Fruit fly (Drosophila melanogaster): ENCODE data around the gene Pus10.

The Pus10 gene

DNA sequence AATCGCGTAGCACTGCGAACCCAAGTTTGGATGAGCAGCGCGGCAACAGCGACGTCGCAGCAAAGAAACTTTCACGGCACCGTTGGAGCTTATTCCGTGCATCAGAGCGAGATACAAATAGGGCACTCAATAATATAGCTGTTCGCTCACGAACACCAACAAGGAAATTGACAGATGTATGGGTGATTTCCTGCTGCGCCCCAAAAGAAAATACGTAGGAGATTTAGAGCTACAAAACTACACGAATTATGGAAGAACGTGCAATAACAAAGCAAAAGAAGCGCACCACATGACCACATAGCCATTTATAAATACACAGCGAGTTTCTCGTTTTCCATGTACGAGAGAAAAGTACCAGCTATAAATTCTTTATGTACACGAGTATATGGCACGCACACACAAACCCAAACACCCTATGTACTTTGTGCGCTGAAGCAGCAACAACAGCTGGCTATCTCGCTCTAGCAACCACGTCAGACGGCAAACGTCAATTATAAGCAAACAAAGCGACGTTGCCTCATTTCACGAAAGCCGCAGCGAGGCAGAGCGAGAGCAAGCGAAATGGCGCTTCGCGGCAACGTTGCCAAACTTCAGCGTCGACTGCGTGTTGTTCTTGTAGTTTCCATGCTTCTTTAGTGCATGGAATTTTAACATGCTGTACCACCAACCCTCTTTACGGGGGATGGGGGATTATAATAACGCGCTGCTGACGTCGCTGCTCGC is 6.5 kb upstream of the Pus10 start:
- peak; percentile 22 for TF ChIP-seq OdsH (GFP tag; optimal IDR thresholded peaks at IDR 0.05)
- TF ChIP-seq CG9705 (GFP tag; optimal IDR thresholded peaks at IDR 0.05) = no peak
- TF ChIP-seq ey (GFP tag; optimal IDR thresholded peaks at IDR 0.05) = no peak
- peak; percentile 28 for TF ChIP-seq sv (GFP tag; optimal IDR thresholded peaks at IDR 0.05)
- peak in 1 of 2 experiments; percentile 50 for TF ChIP-seq dl (GFP tag; optimal IDR thresholded peaks at IDR 0.05; ENCODE audit: insufficient read depth in 1 of 2, partially characterized antibody in 2 of 2)
- TF ChIP-seq sage (GFP tag; optimal IDR thresholded peaks at IDR 0.05) = peak; percentile 67
- TF ChIP-seq N (GFP tag; optimal IDR thresholded peaks at IDR 0.05) = peak; percentile 86
- peak; percentile 87 for TF ChIP-seq brk (GFP tag; optimal IDR thresholded peaks at IDR 0.05)
- TF ChIP-seq Mio (GFP tag; optimal IDR thresholded peaks at IDR 0.05) = no peak
- no peak for TF ChIP-seq pan (optimal IDR thresholded peaks at IDR 0.05)
- peak; percentile 48 for TF ChIP-seq Rel (GFP tag; optimal IDR thresholded peaks at IDR 0.05)
- peak; percentile 71 for TF ChIP-seq Rel (tag; optimal IDR thresholded peaks at IDR 0.05)
- TF ChIP-seq lola (GFP tag; optimal IDR thresholded peaks at IDR 0.05) = no peak
- TF ChIP-seq CG32264 (GFP tag; optimal IDR thresholded peaks at IDR 0.05) = peak; percentile 51
- TF ChIP-seq psq (GFP tag; optimal IDR thresholded peaks at IDR 0.05) = peak; percentile 54
- peak; percentile 68 for TF ChIP-seq Dif (GFP tag; optimal IDR thresholded peaks at IDR 0.05; ENCODE audit: partially characterized antibody)
- TF ChIP-seq CrebA (GFP tag; optimal IDR thresholded peaks at IDR 0.05; ENCODE audit: borderline replicate concordance) = peak; percentile 90
- TF ChIP-seq Hnf4 (GFP tag; optimal IDR thresholded peaks at IDR 0.05) = peak; percentile 74
- TF ChIP-seq Myc (optimal IDR thresholded peaks at IDR 0.05) = no peak
- peak; percentile 53 for TF ChIP-seq br (GFP tag; optimal IDR thresholded peaks at IDR 0.05)
- no peak for TF ChIP-seq dsf (GFP tag; optimal IDR thresholded peaks at IDR 0.05; ENCODE audit: borderline replicate concordance)
- TF ChIP-seq Abd-B (GFP tag; optimal IDR thresholded peaks at IDR 0.05) = peak; percentile 20
- peak; percentile 47 for TF ChIP-seq Vsx2 (GFP tag; optimal IDR thresholded peaks at IDR 0.05; ENCODE audit: partially characterized antibody)
- TF ChIP-seq jim (GFP tag; optimal IDR thresholded peaks at IDR 0.05) = no peak
- peak; percentile 61 for TF ChIP-seq h (GFP tag; optimal IDR thresholded peaks at IDR 0.05)
- TF ChIP-seq Dfd (GFP tag; optimal IDR thresholded peaks at IDR 0.05) = no peak
- peak; percentile 1 for TF ChIP-seq rgr (GFP tag; optimal IDR thresholded peaks at IDR 0.05)
- peak; percentile 73 for TF ChIP-seq Sp1 (GFP tag; optimal IDR thresholded peaks at IDR 0.05)
- TF ChIP-seq GATAd (GFP tag; optimal IDR thresholded peaks at IDR 0.05) = no peak
- peak; percentile 17 to 75 for TF ChIP-seq foxo (GFP tag; optimal IDR thresholded peaks at IDR 0.05)
- TF ChIP-seq tai (GFP tag; optimal IDR thresholded peaks at IDR 0.05) = peak; percentile 71
- peak; percentile 83 for TF ChIP-seq Jra (GFP tag; optimal IDR thresholded peaks at IDR 0.05)
- TF ChIP-seq Hr78 (GFP tag; optimal IDR thresholded peaks at IDR 0.05) = no peak
- no peak for TF ChIP-seq HLH106 (tag; optimal IDR thresholded peaks at IDR 0.05)
- TF ChIP-seq dmrt93B (GFP tag; optimal IDR thresholded peaks at IDR 0.05) = no peak
- TF ChIP-seq fru (GFP tag; optimal IDR thresholded peaks at IDR 0.05) = peak; percentile 43
- TF ChIP-seq usp (GFP tag; optimal IDR thresholded peaks at IDR 0.05) = no peak
- TF ChIP-seq Hr83 (GFP tag; optimal IDR thresholded peaks at IDR 0.05; ENCODE audit: poor library complexity, severe bottlenecking) = peak; percentile 61
- TF ChIP-seq woc (GFP tag; optimal IDR thresholded peaks at IDR 0.05) = no peak

- TF ChIP-seq Jra (GFP tag; optimal IDR thresholded peaks at IDR 0.05) (peak; percentile 74), Abd-B (GFP tag; optimal IDR thresholded peaks at IDR 0.05) (no peak), Sp1 (GFP tag; optimal IDR thresholded peaks at IDR 0.05) (peak; percentile 79), Mio (GFP tag; optimal IDR thresholded peaks at IDR 0.05) (peak; percentile 14), Hr78 (GFP tag; optimal IDR thresholded peaks at IDR 0.05) (no peak), sv (GFP tag; optimal IDR thresholded peaks at IDR 0.05) (peak; percentile 57), usp (GFP tag; optimal IDR thresholded peaks at IDR 0.05) (no peak), dmrt93B (GFP tag; optimal IDR thresholded peaks at IDR 0.05) (no peak), CG9705 (GFP tag; optimal IDR thresholded peaks at IDR 0.05) (peak; percentile 33), rgr (GFP tag; optimal IDR thresholded peaks at IDR 0.05) (peak; percentile 50), Vsx2 (GFP tag; optimal IDR thresholded peaks at IDR 0.05; ENCODE audit: partially characterized antibody) (peak; percentile 74), Hr83 (GFP tag; optimal IDR thresholded peaks at IDR 0.05; ENCODE audit: poor library complexity, severe bottlenecking) (peak; percentile 77), h (GFP tag; optimal IDR thresholded peaks at IDR 0.05) (peak; percentile 82), jim (GFP tag; optimal IDR thresholded peaks at IDR 0.05) (peak; percentile 89), HLH106 (tag; optimal IDR thresholded peaks at IDR 0.05) (peak; percentile 8), fru (GFP tag; optimal IDR thresholded peaks at IDR 0.05) (peak; percentile 75), CG32264 (GFP tag; optimal IDR thresholded peaks at IDR 0.05) (peak; percentile 48), Dif (GFP tag; optimal IDR thresholded peaks at IDR 0.05; ENCODE audit: partially characterized antibody) (peak; percentile 55), N (GFP tag; optimal IDR thresholded peaks at IDR 0.05) (no peak), Dfd (GFP tag; optimal IDR thresholded peaks at IDR 0.05) (no peak), pan (optimal IDR thresholded peaks at IDR 0.05) (no peak), dsf (GFP tag; optimal IDR thresholded peaks at IDR 0.05; ENCODE audit: borderline replicate concordance) (peak; percentile 45), foxo (GFP tag; optimal IDR thresholded peaks at IDR 0.05) (peak; percentile 9 to 91), lola (GFP tag; optimal IDR thresholded peaks at IDR 0.05) (no peak), woc (GFP tag; optimal IDR thresholded peaks at IDR 0.05) (peak; percentile 40), Hnf4 (GFP tag; optimal IDR thresholded peaks at IDR 0.05) (peak; percentile 72), sage (GFP tag; optimal IDR thresholded peaks at IDR 0.05) (peak; percentile 90), psq (GFP tag; optimal IDR thresholded peaks at IDR 0.05) (peak; percentile 65), CrebA (GFP tag; optimal IDR thresholded peaks at IDR 0.05; ENCODE audit: borderline replicate concordance) (peak; percentile 97), Myc (optimal IDR thresholded peaks at IDR 0.05) (no peak), br (GFP tag; optimal IDR thresholded peaks at IDR 0.05) (peak; percentile 81), tai (GFP tag; optimal IDR thresholded peaks at IDR 0.05) (peak; percentile 54), GATAd (GFP tag; optimal IDR thresholded peaks at IDR 0.05) (no peak), dl (GFP tag; optimal IDR thresholded peaks at IDR 0.05; ENCODE audit: insufficient read depth in 1 of 2, partially characterized antibody in 2 of 2) (peak; percentile 5 to 39), OdsH (GFP tag; optimal IDR thresholded peaks at IDR 0.05) (peak; percentile 48), ey (GFP tag; optimal IDR thresholded peaks at IDR 0.05) (no peak)
Measured at dm6 chr2L:160581-161452, 5.7 kb upstream of the Pus10 start.

Measured in whole organism, wandering third instar larva.